Worm (Caenorhabditis elegans) whole organism, L4 larva: ENCODE results near the gene srm-5.

Experiments
- D1046.2 ChIP-seq: fragments of 200-800 bp; sonication (Bioruptor generic); IDR thresholded peaks from 2 replicates; pipeline ENCODE4 v1.3.6; 2022; ENCODE audit warnings: missing genetic modification characterization, missing compliant biosample characterization
- F26F4.8 ChIP-seq: fragments of 200-800 bp; sonication (Bioruptor generic); conservative IDR thresholded peaks from 2 replicates; pipeline ENCODE4 v1.3.6; 2022; ENCODE audit warnings: missing genetic modification characterization, missing compliant biosample characterization
- F37D6.2 ChIP-seq: sonication (generic microtip); optimal IDR thresholded peaks from 2 replicates; lab custom pipeline; 2016; ENCODE audit warnings: mild to moderate bottlenecking, missing genetic modification characterization, missing compliant biosample characterization
- F44E2.7 ChIP-seq: fragments of 200-800 bp; sonication (Bioruptor generic); IDR thresholded peaks from 2 replicates; pipeline ENCODE4 v2.1.2; 2022; ENCODE audit warnings: missing genetic modification characterization, missing compliant biosample characterization
- T20F7.1 ChIP-seq: fragments of 200-800 bp; sonication (Bioruptor generic); optimal IDR thresholded peaks from 2 replicates; lab custom pipeline; 2018; ENCODE audit warnings: mild to moderate bottlenecking, missing genetic modification characterization, missing compliant biosample characterization
- T26A8.4 ChIP-seq: fragments of 200-800 bp; sonication (Bioruptor generic); IDR thresholded peaks from 2 replicates; pipeline ENCODE4 v1.3.6; 2022; ENCODE audit warnings: missing genetic modification characterization, missing compliant biosample characterization
- Y105C5A.15 ChIP-seq: fragments of 200-800 bp; sonication (Bioruptor generic); IDR thresholded peaks from 2 replicates; pipeline ENCODE4 v1.3.6; 2022; ENCODE audit warnings: missing genetic modification characterization, missing compliant biosample characterization
- ZK337.2 ChIP-seq: fragments of 200-800 bp; sonication (Bioruptor generic); IDR thresholded peaks from 2 replicates; pipeline ENCODE4 v1.3.6; 2022; ENCODE audit warnings: missing genetic modification reagents, missing genetic modification characterization, missing compliant biosample characterization
- ZK546.5 ChIP-seq, 2 experiments: sonication (generic microtip); optimal IDR thresholded peaks; 2 replicates each; lab custom pipeline; 2017; ENCODE audit warnings: missing biosample characterization in 2 of 2, missing genetic modification characterization in 2 of 2
- aly-2 ChIP-seq: sonication (generic microtip); optimal IDR thresholded peaks from 2 replicates; lab custom pipeline; 2018; ENCODE audit warnings: missing biosample characterization, missing genetic modification characterization
- ama-1 ChIP-seq: fragments of 150-350 bp; optimal IDR thresholded peaks from 2 replicates; lab custom pipeline; 2014; ENCODE audit warnings: inconsistent platforms, mixed read lengths
- ceh-20 ChIP-seq: fragments of 200-800 bp; sonication (Bioruptor generic); IDR thresholded peaks from 2 replicates; pipeline ENCODE4 v1.3.6; 2022; ENCODE audit warnings: missing genetic modification reagents, missing genetic modification characterization, missing compliant biosample characterization
- ceh-28 ChIP-seq: fragments of 150-350 bp; optimal IDR thresholded peaks from 2 replicates; lab custom pipeline; 2014; ENCODE audit warnings: missing biosample characterization, missing genetic modification reagents, missing genetic modification characterization
- cey-2 ChIP-seq: sonication (generic microtip); optimal IDR thresholded peaks from 3 replicates; lab custom pipeline; 2017; ENCODE audit warnings: missing genetic modification characterization, mild to moderate bottlenecking, missing compliant biosample characterization, antibody characterized with exemption, borderline replicate concordance; ENCODE audit not compliant: insufficient read depth
- daf-16 ChIP-seq, 3 experiments: sonication (generic microtip); optimal IDR thresholded peaks; 2 replicates each; lab custom pipeline; 2016 to 2017; ENCODE audit warnings: missing genetic modification characterization in 3 of 3, missing genetic modification reagents in 3 of 3, mild to moderate bottlenecking in 2 of 3, missing compliant biosample characterization in 2 of 3, missing biosample characterization in 1 of 3, moderate library complexity in 1 of 3
- dmd-6 ChIP-seq: fragments of 200-800 bp; sonication (Bioruptor generic); IDR thresholded peaks from 2 replicates; pipeline ENCODE4 v1.3.6; 2022; ENCODE audit warnings: missing genetic modification reagents, missing genetic modification characterization, missing compliant biosample characterization
- dmd-8 ChIP-seq: fragments of 200-800 bp; sonication (Bioruptor generic); IDR thresholded peaks from 2 replicates; pipeline ENCODE4 v1.3.6; 2022; ENCODE audit warnings: missing genetic modification characterization, missing compliant biosample characterization
- dmd-9 ChIP-seq: fragments of 200-800 bp; sonication (Bioruptor generic); IDR thresholded peaks from 2 replicates; pipeline ENCODE4 v1.3.6; 2022; ENCODE audit warnings: missing genetic modification reagents, missing genetic modification characterization, missing compliant biosample characterization
- duxl-1 ChIP-seq: sonication (generic microtip); optimal IDR thresholded peaks from 2 replicates; lab custom pipeline; 2016; ENCODE audit warnings: mild to moderate bottlenecking, missing genetic modification characterization, moderate library complexity, missing compliant biosample characterization; ENCODE audit not compliant: poor library complexity
- dve-1 ChIP-seq: sonication (generic microtip); optimal IDR thresholded peaks from 2 replicates; lab custom pipeline; 2017; ENCODE audit warnings: antibody characterized with exemption, mild to moderate bottlenecking, missing genetic modification characterization, missing compliant biosample characterization; ENCODE audit not compliant: insufficient read depth
- egl-43 ChIP-seq: fragments of 200-800 bp; sonication (Bioruptor generic); IDR thresholded peaks from 2 replicates; pipeline ENCODE4 v1.3.6; 2022; ENCODE audit warnings: missing genetic modification reagents, missing genetic modification characterization, missing compliant biosample characterization
- jun-1 ChIP-seq: fragments of 150-350 bp; optimal IDR thresholded peaks from 2 replicates; lab custom pipeline; 2014; ENCODE audit warnings: missing biosample characterization, missing genetic modification reagents, missing genetic modification characterization
- lim-7 ChIP-seq: fragments of 200-800 bp; sonication (Bioruptor generic); IDR thresholded peaks from 2 replicates; pipeline ENCODE4 v1.3.6; 2022; ENCODE audit warnings: missing genetic modification characterization, missing compliant biosample characterization
- lin-1 ChIP-seq: fragments of 200-800 bp; sonication (Bioruptor generic); IDR thresholded peaks from 2 replicates; pipeline ENCODE4 v1.3.6; 2022; ENCODE audit warnings: missing genetic modification reagents, missing genetic modification characterization, missing compliant biosample characterization
- lin-15B ChIP-seq: fragments of 150-350 bp; sonication (generic microtip); optimal IDR thresholded peaks from 3 replicates; lab custom pipeline; 2014; ENCODE audit warnings: missing biosample characterization, missing genetic modification characterization
- lin-38 ChIP-seq: fragments of 200-800 bp; sonication (Bioruptor generic); IDR thresholded peaks from 2 replicates; pipeline ENCODE4 v1.3.6; 2022; ENCODE audit warnings: missing genetic modification reagents, missing genetic modification characterization, missing compliant biosample characterization
- lin-39 ChIP-seq: fragments of 150-350 bp; optimal IDR thresholded peaks from 2 replicates; lab custom pipeline; 2014; ENCODE audit warnings: missing biosample characterization, missing genetic modification reagents, missing genetic modification characterization
- madf-5 ChIP-seq, 2 experiments: fragments of 200-800 bp; sonication (Bioruptor generic); IDR thresholded peaks; 2 replicates each; pipeline ENCODE4 v1.3.6; 2022; ENCODE audit warnings: missing compliant biosample characterization in 2 of 2, missing genetic modification characterization in 2 of 2
- madf-9 ChIP-seq: fragments of 200-800 bp; sonication (Bioruptor generic); conservative IDR thresholded peaks from 2 replicates; pipeline ENCODE4 v1.3.6; 2022; ENCODE audit warnings: missing genetic modification reagents, missing genetic modification characterization, missing compliant biosample characterization
- mdl-1 ChIP-seq, 2 experiments: fragments of 150-350 bp in 1 of 2; sonication (generic microtip) in 1 of 2; optimal IDR thresholded peaks; 2 replicates each; lab custom pipeline; 2014 to 2017; ENCODE audit warnings: missing biosample characterization in 2 of 2, missing genetic modification characterization in 2 of 2
- mxl-2 ChIP-seq: fragments of 200-800 bp; sonication (Bioruptor generic); conservative IDR thresholded peaks from 2 replicates; pipeline ENCODE4 v1.3.6; 2022; ENCODE audit warnings: missing genetic modification reagents, missing genetic modification characterization, missing compliant biosample characterization
- mxl-3 ChIP-seq: fragments of 200-800 bp; sonication (Bioruptor generic); optimal IDR thresholded peaks from 2 replicates; lab custom pipeline; 2018; ENCODE audit warnings: mild to moderate bottlenecking, missing genetic modification characterization, missing compliant biosample characterization
- nhr-102 ChIP-seq: sonication (generic microtip); optimal IDR thresholded peaks from 2 replicates; lab custom pipeline; 2016; ENCODE audit warnings: mild to moderate bottlenecking, missing genetic modification characterization, moderate library complexity, missing compliant biosample characterization
- nhr-11 ChIP-seq: fragments of 150-350 bp; optimal IDR thresholded peaks from 2 replicates; lab custom pipeline; 2014; ENCODE audit warnings: missing biosample characterization, missing genetic modification characterization
- nhr-111 ChIP-seq: fragments of 200-800 bp; sonication (Bioruptor generic); optimal IDR thresholded peaks from 2 replicates; lab custom pipeline; 2018; ENCODE audit warnings: mild to moderate bottlenecking, missing genetic modification characterization, missing compliant biosample characterization
- nhr-237 ChIP-seq: sonication (generic microtip); optimal IDR thresholded peaks from 2 replicates; lab custom pipeline; 2017; ENCODE audit warnings: missing biosample characterization, missing genetic modification characterization
- nhr-77 ChIP-seq: fragments of 150-350 bp; optimal IDR thresholded peaks from 2 replicates; lab custom pipeline; 2014; ENCODE audit warnings: missing biosample characterization, missing genetic modification characterization
- sdz-12 ChIP-seq: fragments of 200-800 bp; sonication (Bioruptor generic); optimal IDR thresholded peaks from 2 replicates; lab custom pipeline; 2018; ENCODE audit warnings: mild to moderate bottlenecking, missing genetic modification characterization, missing compliant biosample characterization
- snpc-1.2 ChIP-seq: fragments of 200-800 bp; sonication (Bioruptor generic); IDR thresholded peaks from 2 replicates; pipeline ENCODE4 v1.3.6; 2022; ENCODE audit warnings: missing genetic modification reagents, missing genetic modification characterization, missing compliant biosample characterization
- snpc-4 ChIP-seq: fragments of 150-350 bp; optimal IDR thresholded peaks from 2 replicates; lab custom pipeline; 2014; ENCODE audit warnings: missing biosample characterization, missing genetic modification characterization
- spr-1 ChIP-seq: sonication (generic microtip); optimal IDR thresholded peaks from 2 replicates; lab custom pipeline; 2016; ENCODE audit warnings: mild to moderate bottlenecking, missing genetic modification characterization, missing compliant biosample characterization
- tra-1 ChIP-seq: fragments of 200-800 bp; sonication (Bioruptor generic); IDR thresholded peaks from 2 replicates; pipeline ENCODE4 v1.3.6; 2022; ENCODE audit warnings: missing genetic modification reagents, missing genetic modification characterization, missing compliant biosample characterization
- unc-39 ChIP-seq: sonication (generic microtip); optimal IDR thresholded peaks from 2 replicates; lab custom pipeline; 2017; ENCODE audit warnings: missing biosample characterization, missing genetic modification characterization
- vab-7 ChIP-seq: fragments of 200-800 bp; sonication (Bioruptor generic); IDR thresholded peaks from 2 replicates; pipeline ENCODE4 v1.3.6; 2022; ENCODE audit warnings: missing genetic modification reagents, missing genetic modification characterization, missing compliant biosample characterization
- zag-1 ChIP-seq: fragments of 150-350 bp; optimal IDR thresholded peaks from 2 replicates; lab custom pipeline; 2014; ENCODE audit warnings: missing biosample characterization, missing genetic modification characterization
- zip-11 ChIP-seq: fragments of 200-800 bp; sonication (Bioruptor generic); IDR thresholded peaks from 2 replicates; pipeline ENCODE4 v1.3.6; 2022; ENCODE audit warnings: missing genetic modification characterization, missing compliant biosample characterization

Gene srm-5

DNA sequence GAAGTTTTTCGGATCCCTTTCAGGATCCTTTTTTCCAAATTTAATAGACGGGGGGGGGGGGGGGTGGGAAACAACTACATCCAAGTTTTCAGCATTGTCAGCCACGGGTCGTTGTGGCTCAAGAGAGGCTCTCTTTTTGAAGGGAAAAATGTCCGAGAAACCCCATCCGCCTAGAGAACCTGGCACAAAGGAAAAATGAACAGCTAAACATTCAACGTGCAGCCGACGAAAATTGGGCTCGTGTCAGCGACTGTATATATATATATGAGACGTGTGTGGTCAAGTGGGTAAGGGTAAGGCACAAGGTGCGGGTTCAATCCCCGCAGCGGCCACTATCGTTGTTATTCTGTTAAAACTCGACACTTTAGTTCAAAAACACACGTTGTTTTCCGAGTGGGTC lies 23.6 kb downstream of the srm-5 start, which contains the start of gene Y49A3A.4 (continued):
- TF ChIP-seq ceh-20 (GFP tag; lab: Robert Waterston, UW) (no peak), dmd-8 (GFP tag; lab: Robert Waterston, UW) (no peak), sdz-12 (GFP tag; lab: Kevin White, UChicago) (no peak), T20F7.1 (GFP tag; lab: Kevin White, UChicago) (no peak), snpc-4 (peak; percentile 70), unc-39 (tag; lab: Kevin White, UChicago) (no peak), aly-2 (tag; lab: Kevin White, UChicago) (no peak), madf-9 (GFP tag; lab: Robert Waterston, UW) (no peak), dmd-6 (GFP tag; lab: Robert Waterston, UW) (no peak), dmd-9 (GFP tag; lab: Robert Waterston, UW) (no peak), ZK337.2 (no peak), nhr-237 (no peak), nhr-77 (no peak), duxl-1 (no peak), nhr-102 (tag; lab: Kevin White, UChicago) (no peak), vab-7 (GFP tag; lab: Robert Waterston, UW) (no peak), lin-15B (no peak), zip-11 (GFP tag; lab: Robert Waterston, UW) (no peak), Y105C5A.15 (no peak), mxl-2 (GFP tag; lab: Robert Waterston, UW) (no peak), jun-1 (tag; lab: Kevin White, UChicago) (no peak), F44E2.7 (GFP tag; lab: Robert Waterston, UW) (no peak), T26A8.4 (GFP tag; lab: Robert Waterston, UW) (peak; percentile 63), daf-16 (GFP tag; optimal IDR thresholded peaks at IDR 0.05; lab: Kevin White, UChicago) (no peak), daf-16 (tag; optimal IDR thresholded peaks at IDR 0.05; lab: Kevin White, UChicago) (peak; percentile 42)
- TF ChIP-seq, all 104 proteins: peak for 10

DNA sequence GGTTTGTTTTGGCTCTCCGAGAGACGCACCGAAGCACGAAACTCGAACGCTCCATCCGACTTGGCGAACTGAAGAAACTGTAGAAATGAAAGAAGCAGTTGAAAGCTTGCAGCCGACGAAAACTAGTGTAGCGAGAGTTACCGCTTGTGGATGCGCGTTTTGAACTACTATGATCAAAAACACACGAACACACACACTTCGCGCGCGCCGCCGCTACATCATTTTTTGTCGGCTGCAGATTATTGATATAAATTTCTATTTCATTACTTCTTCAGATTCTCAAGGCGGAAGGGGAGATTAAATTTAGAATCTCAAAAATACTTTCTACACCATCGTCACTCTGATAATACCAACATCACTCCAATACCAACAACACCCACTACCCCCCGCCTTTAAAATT lies 27.0 kb downstream of the srm-5 start:
- TF ChIP-seq egl-43 (GFP tag; lab: Robert Waterston, UW) (0 out of 2 replicates have a peak, but pooled peaks have one; percentile 12), lim-7 (no peak), tra-1 (no peak), lin-39 (tag; lab: Kevin White, UChicago) (no peak)
- TF ChIP-seq, all 104 proteins: peak for 1

DNA sequence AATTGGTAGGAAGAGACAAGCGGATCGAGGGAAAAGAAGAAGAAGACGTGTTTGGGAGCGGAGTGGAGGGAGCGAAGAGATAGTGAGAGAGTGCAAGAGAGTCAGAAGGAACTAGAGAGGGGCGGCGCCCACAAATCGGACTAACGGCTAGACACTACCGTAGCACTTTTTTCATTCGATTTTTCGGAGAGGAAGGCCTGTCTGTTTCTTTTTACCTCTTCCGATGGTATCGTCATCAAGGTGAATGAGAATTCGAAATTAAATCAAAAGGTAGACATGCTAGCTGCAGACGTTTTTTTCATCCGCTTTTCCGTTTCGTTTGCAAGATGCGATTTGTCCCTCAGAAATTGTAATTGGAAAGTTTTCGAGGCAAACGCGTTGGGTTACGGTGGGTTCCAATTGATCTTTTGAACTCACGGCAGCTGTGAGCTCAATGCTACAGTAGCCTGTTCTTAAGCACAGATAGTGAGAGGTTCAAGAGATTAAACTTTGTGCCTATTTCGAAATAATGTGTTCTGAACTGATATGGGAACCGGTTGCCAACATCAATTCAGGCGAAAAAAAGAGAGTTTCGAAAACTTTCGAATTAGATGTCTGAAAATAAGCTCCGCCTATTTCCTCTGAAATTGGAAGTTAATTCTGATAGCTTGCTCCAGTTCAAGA lies 29.7 kb downstream of the srm-5 start:
- TF ChIP-seq lin-1, result no peak
- no peak for TF ChIP-seq madf-5 (GFP tag; IDR thresholded peaks at IDR 0.05; lab: Robert Waterston, UW)
- TF ChIP-seq mdl-1 (tag; optimal IDR thresholded peaks at IDR 0.05; lab: Kevin White, UChicago), result no peak
- no peak for TF ChIP-seq Y105C5A.15
- peak; percentile 30 for TF ChIP-seq lin-38
- no peak for TF ChIP-seq F26F4.8
- TF ChIP-seq mxl-2 (GFP tag; lab: Robert Waterston, UW), result no peak
- no peak for TF ChIP-seq F37D6.2
- TF ChIP-seq nhr-11, result no peak
- no peak for TF ChIP-seq unc-39 (tag; lab: Kevin White, UChicago)
- TF ChIP-seq jun-1 (tag; lab: Kevin White, UChicago), result no peak
- no peak for TF ChIP-seq ceh-28 (tag; lab: Kevin White, UChicago)
- TF ChIP-seq ZK546.5 (tag; optimal IDR thresholded peaks at IDR 0.05; lab: Kevin White, UChicago), result no peak
- peak; percentile 52 for TF ChIP-seq mxl-3
- no peak for TF ChIP-seq tra-1
- TF ChIP-seq sdz-12 (GFP tag; lab: Kevin White, UChicago), result no peak
- no peak for TF ChIP-seq zag-1 (tag; lab: Kevin White, UChicago)
- TF ChIP-seq T20F7.1 (GFP tag; lab: Kevin White, UChicago), result no peak
- no peak for TF ChIP-seq cey-2 (tag; lab: Kevin White, UChicago)
- peak; percentile 7 for TF ChIP-seq dve-1 (tag; lab: Kevin White, UChicago)
- TF ChIP-seq duxl-1, result peak; percentile 9
- TF ChIP-seq ama-1 (lab: Kevin White, UChicago), result no peak
- no peak for TF ChIP-seq dmd-8 (GFP tag; lab: Robert Waterston, UW)
- TF ChIP-seq spr-1 (tag; lab: Kevin White, UChicago), result no peak
- TF ChIP-seq nhr-111 (GFP tag; lab: Kevin White, UChicago), result peak; percentile 22
- no peak for TF ChIP-seq D1046.2
- TF ChIP-seq lim-7, result no peak
- TF ChIP-seq snpc-1.2 (GFP tag; lab: Robert Waterston, UW), result no peak
